Fruit fly (Drosophila melanogaster) whole organism, embryonic: ENCODE data around the gene CG32447.

Experiments
- Abd-B ChIP-seq: fragments of 200-800 bp; sonication (Bioruptor generic); optimal IDR thresholded peaks from 2 replicates; lab custom pipeline; 2018; ENCODE audit warnings: missing biosample characterization, mild to moderate bottlenecking, missing genetic modification characterization, moderate library complexity
- Bteb2 ChIP-seq: fragments of 200-800 bp; sonication (Bioruptor generic); optimal IDR thresholded peaks from 2 replicates; lab custom pipeline; 2016; ENCODE audit warnings: missing biosample characterization, missing genetic modification characterization
- CG10209 ChIP-seq: fragments of 200-800 bp; sonication (Bioruptor generic); optimal IDR thresholded peaks from 3 replicates; lab custom pipeline; 2017; ENCODE audit warnings: missing biosample characterization, mild to moderate bottlenecking, missing genetic modification characterization, missing genetic modification reagents
- CG10959 ChIP-seq: fragments of 200-800 bp; sonication (Bioruptor generic); IDR thresholded peaks from 2 replicates; pipeline ENCODE4 v1.3.6; 2022; ENCODE audit warnings: missing biosample characterization, missing genetic modification characterization
- CG11247 ChIP-seq: fragments of 200-800 bp; sonication (Bioruptor generic); IDR thresholded peaks from 2 replicates; pipeline ENCODE4 v1.3.6; 2022; ENCODE audit warnings: missing biosample characterization, missing genetic modification characterization
- CG11560 ChIP-seq: fragments of 200-800 bp; sonication (Bioruptor generic); IDR thresholded peaks from 3 replicates; pipeline ENCODE4 v1.3.6; 2022; ENCODE audit warnings: missing biosample characterization, missing genetic modification characterization
- CG12104 ChIP-seq: fragments of 200-800 bp; sonication (Bioruptor generic); optimal IDR thresholded peaks from 3 replicates; lab custom pipeline; 2016; ENCODE audit warnings: missing biosample characterization, missing genetic modification characterization
- CG12219 ChIP-seq: fragments of 200-800 bp; sonication (Bioruptor generic); optimal IDR thresholded peaks from 3 replicates; lab custom pipeline; 2018; ENCODE audit warnings: missing biosample characterization, mild to moderate bottlenecking, missing genetic modification characterization
- CG13123 ChIP-seq: fragments of 200-800 bp; sonication (Bioruptor generic); optimal IDR thresholded peaks from 2 replicates; lab custom pipeline; 2016; ENCODE audit warnings: missing biosample characterization, missing genetic modification characterization
- CG15601 ChIP-seq: fragments of 200-800 bp; sonication (Bioruptor generic); optimal IDR thresholded peaks from 3 replicates; lab custom pipeline; 2019; ENCODE audit warnings: missing biosample characterization, mild to moderate bottlenecking, missing genetic modification characterization, moderate library complexity
- CG1647 ChIP-seq: fragments of 200-800 bp; sonication (Bioruptor generic); optimal IDR thresholded peaks from 3 replicates; lab custom pipeline; 2016; ENCODE audit warnings: missing biosample characterization, missing genetic modification characterization
- CG18599 ChIP-seq: fragments of 200-800 bp; sonication (Bioruptor generic); optimal IDR thresholded peaks from 3 replicates; lab custom pipeline; 2017; ENCODE audit warnings: missing biosample characterization, missing genetic modification characterization, mild to moderate bottlenecking, moderate library complexity, missing genetic modification reagents
- CG2116 ChIP-seq: fragments of 200-800 bp; sonication (Bioruptor generic); optimal IDR thresholded peaks from 3 replicates; lab custom pipeline; 2018; ENCODE audit warnings: missing biosample characterization, mild to moderate bottlenecking, missing genetic modification characterization
- CG2712 ChIP-seq: fragments of 200-800 bp; optimal IDR thresholded peaks from 3 replicates; lab custom pipeline; 2019; ENCODE audit warnings: missing biosample characterization, mild to moderate bottlenecking, missing genetic modification characterization, moderate library complexity
- CG3065 ChIP-seq: fragments of 200-800 bp; sonication (Bioruptor generic); optimal IDR thresholded peaks from 2 replicates; lab custom pipeline; 2016; ENCODE audit warnings: missing biosample characterization, missing genetic modification characterization
- CG4820 ChIP-seq: fragments of 200-800 bp; sonication (Bioruptor generic); optimal IDR thresholded peaks from 3 replicates; lab custom pipeline; 2016; ENCODE audit warnings: missing biosample characterization, missing genetic modification characterization
- CG6765 ChIP-seq: fragments of 200-800 bp; sonication (Bioruptor generic); optimal IDR thresholded peaks from 3 replicates; lab custom pipeline; 2017; ENCODE audit warnings: missing biosample characterization, mild to moderate bottlenecking, missing genetic modification characterization
- CG6813 ChIP-seq: fragments of 200-800 bp; sonication (Bioruptor generic); optimal IDR thresholded peaks from 2 replicates; lab custom pipeline; 2017; ENCODE audit warnings: missing biosample characterization, missing genetic modification characterization, mild to moderate bottlenecking, moderate library complexity, missing genetic modification reagents
- CG8359 ChIP-seq: fragments of 200-800 bp; sonication (Bioruptor generic); optimal IDR thresholded peaks from 2 replicates; lab custom pipeline; 2017; ENCODE audit warnings: missing biosample characterization, mild to moderate bottlenecking, missing genetic modification characterization, borderline replicate concordance
- CG8924 ChIP-seq: fragments of 200-800 bp; optimal IDR thresholded peaks from 3 replicates; lab custom pipeline; 2019; ENCODE audit warnings: missing biosample characterization, mild to moderate bottlenecking, missing genetic modification characterization, moderate library complexity
- CG8944 ChIP-seq: fragments of 200-800 bp; sonication (Bioruptor generic); optimal IDR thresholded peaks from 3 replicates; lab custom pipeline; 2016; ENCODE audit warnings: missing biosample characterization, missing genetic modification characterization
- CG9215 ChIP-seq: fragments of 200-800 bp; sonication (Bioruptor generic); IDR thresholded peaks from 2 replicates; pipeline ENCODE4 v1.3.6; 2022; ENCODE audit warnings: missing biosample characterization, missing genetic modification characterization
- CG9609 ChIP-seq: fragments of 200-800 bp; sonication (Bioruptor generic); optimal IDR thresholded peaks from 3 replicates; lab custom pipeline; 2016; ENCODE audit warnings: missing biosample characterization, missing genetic modification characterization
- CG9817 ChIP-seq: fragments of 200-800 bp; sonication (Bioruptor generic); optimal IDR thresholded peaks from 2 replicates; lab custom pipeline; 2018; ENCODE audit warnings: missing biosample characterization, mild to moderate bottlenecking, missing genetic modification characterization, moderate library complexity
- CG9932 ChIP-seq: fragments of 200-800 bp; sonication (Bioruptor generic); IDR thresholded peaks from 2 replicates; pipeline ENCODE4 v1.3.6; 2022; ENCODE audit warnings: missing biosample characterization, missing genetic modification characterization
- CTCF ChIP-seq: fragments of 200-800 bp; sonication (Bioruptor generic); optimal IDR thresholded peaks from 2 replicates; lab custom pipeline; 2017; ENCODE audit warnings: missing biosample characterization, mild to moderate bottlenecking, missing genetic modification characterization, moderate library complexity
- CrebB ChIP-seq: fragments of 200-800 bp; sonication (Bioruptor generic); optimal IDR thresholded peaks from 3 replicates; lab custom pipeline; 2018; ENCODE audit warnings: missing biosample characterization, mild to moderate bottlenecking, missing genetic modification characterization
- Dbx ChIP-seq: fragments of 200-800 bp; sonication (Bioruptor generic); IDR thresholded peaks from 3 replicates; pipeline ENCODE4 v1.3.6; 2022; ENCODE audit warnings: missing biosample characterization, missing genetic modification characterization
- Eip74EF ChIP-seq, 2 experiments: fragments of 200-800 bp in 1 of 2; fragments of >200 bp in 1 of 2; sonication (Bioruptor generic) in 1 of 2; optimal IDR thresholded peaks; 2 replicates each; lab custom pipeline; 2017 to 2019; ENCODE audit warnings: missing biosample characterization in 2 of 2, missing genetic modification characterization in 2 of 2, mild to moderate bottlenecking in 1 of 2, moderate library complexity in 1 of 2
- HHEX ChIP-seq: fragments of 200-800 bp; sonication (Bioruptor generic); optimal IDR thresholded peaks from 3 replicates; lab custom pipeline; 2017; ENCODE audit warnings: missing biosample characterization, mild to moderate bottlenecking, missing genetic modification characterization, missing genetic modification reagents
- Hey ChIP-seq: fragments of 200-800 bp; sonication (Bioruptor generic); optimal IDR thresholded peaks from 3 replicates; lab custom pipeline; 2018; ENCODE audit warnings: missing biosample characterization, mild to moderate bottlenecking, missing genetic modification characterization
- MTF-1 ChIP-seq: fragments of 200-800 bp; sonication (Bioruptor generic); optimal IDR thresholded peaks from 2 replicates; lab custom pipeline; 2018; ENCODE audit warnings: missing biosample characterization, mild to moderate bottlenecking, missing genetic modification characterization, borderline replicate concordance
- Myb ChIP-seq: fragments of 200-800 bp; sonication (Bioruptor generic); optimal IDR thresholded peaks from 2 replicates; lab custom pipeline; 2016; ENCODE audit warnings: missing biosample characterization, missing genetic modification characterization
- Oli ChIP-seq: fragments of 200-800 bp; sonication (Bioruptor generic); optimal IDR thresholded peaks from 2 replicates; lab custom pipeline; 2018; ENCODE audit warnings: missing biosample characterization, mild to moderate bottlenecking, missing genetic modification characterization, moderate library complexity
- Usf ChIP-seq: fragments of 200-800 bp; sonication (Bioruptor generic); optimal IDR thresholded peaks from 2 replicates; lab custom pipeline; 2017; ENCODE audit warnings: missing genotype, missing biosample characterization, missing genetic modification characterization
- abd-A ChIP-seq: fragments of 200-800 bp; sonication (Bioruptor generic); optimal IDR thresholded peaks from 3 replicates; lab custom pipeline; 2019; ENCODE audit warnings: missing biosample characterization, mild to moderate bottlenecking, missing genetic modification characterization, moderate library complexity
- cato ChIP-seq: fragments of 200-800 bp; sonication (Bioruptor generic); optimal IDR thresholded peaks from 2 replicates; lab custom pipeline; 2016; ENCODE audit warnings: missing biosample characterization, missing genetic modification characterization, borderline replicate concordance
- dan ChIP-seq: fragments of 200-800 bp; sonication (Bioruptor generic); IDR thresholded peaks from 2 replicates; pipeline ENCODE4 v1.3.6; 2022; ENCODE audit warnings: missing biosample characterization, missing genetic modification characterization
- dmrt11E ChIP-seq: fragments of 200-800 bp; sonication (Bioruptor generic); optimal IDR thresholded peaks from 3 replicates; lab custom pipeline; 2018; ENCODE audit warnings: missing biosample characterization, mild to moderate bottlenecking, missing genetic modification characterization, moderate library complexity
- dmrt99B ChIP-seq: fragments of 200-800 bp; sonication (Bioruptor generic); optimal IDR thresholded peaks from 2 replicates; lab custom pipeline; 2018; ENCODE audit warnings: missing biosample characterization, mild to moderate bottlenecking, missing genetic modification characterization, moderate library complexity
- gt ChIP-seq: fragments of 200-800 bp; sonication (Bioruptor generic); IDR thresholded peaks from 2 replicates; pipeline ENCODE4 v1.3.6; 2022; ENCODE audit warnings: missing biosample characterization, missing genetic modification characterization
- h ChIP-seq: fragments of >200 bp; optimal IDR thresholded peaks from 2 replicates; lab custom pipeline; 2017
- lov ChIP-seq, 2 experiments: fragments of 200-800 bp in 1 of 2; fragments of >200 bp in 1 of 2; sonication (Bioruptor generic) in 1 of 2; IDR thresholded peaks in 1 of 2; optimal IDR thresholded peaks in 1 of 2; 2 replicates in 1 of 2; 3 replicates in 1 of 2; pipeline versions ENCODE4 v1.3.6 to Lab custom; 2017 to 2022; ENCODE audit warnings: missing biosample characterization in 1 of 2, missing genetic modification characterization in 1 of 2
- nom ChIP-seq: fragments of 200-800 bp; sonication (Bioruptor generic); optimal IDR thresholded peaks from 2 replicates; lab custom pipeline; 2017; ENCODE audit warnings: missing biosample characterization, missing genetic modification characterization, mild to moderate bottlenecking, moderate library complexity, missing genetic modification reagents
- peb ChIP-seq: fragments of 200-800 bp; sonication (Bioruptor generic); IDR thresholded peaks from 2 replicates; pipeline ENCODE4 v1.3.6; 2022; ENCODE audit warnings: missing biosample characterization, missing genetic modification characterization
- pros ChIP-seq: fragments of 200-800 bp; sonication (Bioruptor generic); optimal IDR thresholded peaks from 3 replicates; lab custom pipeline; 2019; ENCODE audit warnings: missing biosample characterization, mild to moderate bottlenecking, missing genetic modification characterization, moderate library complexity
- sens-2 ChIP-seq: fragments of 200-800 bp; sonication (Bioruptor generic); IDR thresholded peaks from 2 replicates; pipeline ENCODE4 v1.3.6; 2022; ENCODE audit warnings: missing biosample characterization, missing genetic modification characterization
- sna ChIP-seq: fragments of 200-800 bp; sonication (Bioruptor generic); IDR thresholded peaks from 2 replicates; pipeline ENCODE4 v1.3.6; 2022; ENCODE audit warnings: missing biosample characterization, missing genetic modification characterization; ENCODE audit not compliant: partially characterized antibody
- zen ChIP-seq: fragments of 200-800 bp; sonication (Bioruptor generic); optimal IDR thresholded peaks from 3 replicates; lab custom pipeline; 2018; ENCODE audit warnings: missing biosample characterization, mild to moderate bottlenecking, missing genetic modification characterization, moderate library complexity

CG32447 gene

DNA sequence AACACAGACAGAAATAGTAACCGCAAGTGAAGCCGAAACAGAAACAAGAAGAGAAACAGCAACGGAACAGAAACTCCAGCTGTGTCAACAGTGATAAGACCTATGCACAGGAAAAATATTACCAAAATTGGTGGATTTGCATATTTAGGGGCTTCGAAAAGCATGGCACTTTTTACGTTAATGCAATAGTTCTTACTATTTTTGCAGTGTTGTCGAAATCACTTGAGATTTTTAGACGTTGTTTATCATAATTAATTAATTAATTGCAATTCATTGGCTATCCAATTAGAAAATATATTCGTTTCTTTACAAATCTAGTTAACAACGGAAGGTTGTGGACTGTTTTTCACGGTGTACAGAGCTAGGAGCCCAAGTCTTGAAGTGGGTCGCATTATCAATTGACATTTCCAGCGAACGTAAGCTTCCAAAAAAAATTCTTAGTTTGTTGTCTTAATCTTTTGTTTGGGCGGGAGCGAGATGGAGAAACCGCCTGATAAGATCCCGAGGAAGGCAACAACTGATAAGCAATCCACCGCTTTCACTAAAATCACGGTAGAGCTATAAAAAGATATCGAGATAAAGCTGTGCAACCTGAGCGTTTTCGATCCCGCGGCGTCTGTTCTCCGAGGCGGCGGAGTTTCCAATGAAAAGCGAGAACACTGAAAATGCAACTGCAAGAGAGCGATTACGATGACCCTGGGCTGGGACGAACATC lies 21.0 kb upstream of the CG32447 start:
- TF ChIP-seq CG6813 (GFP tag; lab: Kevin White, UChicago) (no peak), Abd-B (GFP tag; lab: Kevin White, UChicago) (no peak), CG2116 (GFP tag; lab: Kevin White, UChicago) (no peak), sna (GFP tag; lab: Robert Waterston, UW) (no peak), CG8924 (tag; lab: Kevin White, UChicago) (peak; percentile 9), CG12219 (GFP tag; lab: Kevin White, UChicago) (no peak), peb (GFP tag; lab: Robert Waterston, UW) (no peak), CG9609 (GFP tag; lab: Kevin White, UChicago) (no peak), sens-2 (GFP tag; lab: Robert Waterston, UW) (no peak; the same call in 1 of the 2 replicates), CG18599 (GFP tag; lab: Kevin White, UChicago) (no peak), CG12104 (GFP tag; lab: Kevin White, UChicago) (no peak), Bteb2 (no peak), zen (tag; lab: Kevin White, UChicago) (peak; percentile 16), pros (GFP tag; lab: Kevin White, UChicago) (no peak), CG4820 (GFP tag; lab: Kevin White, UChicago) (peak; percentile 9), MTF-1 (GFP tag; lab: Kevin White, UChicago) (no peak), CG9817 (tag; lab: Kevin White, UChicago) (no peak), CTCF (GFP tag; lab: Kevin White, UChicago) (no peak), CG6765 (GFP tag; lab: Kevin White, UChicago) (no peak), dmrt11E (tag; lab: Kevin White, UChicago) (peak; percentile 71), lov (optimal IDR thresholded peaks at IDR 0.05; lab: Kevin White, UChicago) (no peak), lov (GFP tag; IDR thresholded peaks at IDR 0.05; lab: Robert Waterston, UW) (no peak), CG9932 (GFP tag; lab: Robert Waterston, UW) (no peak), CG11247 (GFP tag; lab: Robert Waterston, UW) (peak; percentile 54; the same call in 1 of the 2 replicates), CrebB (no peak), Oli (tag; lab: Kevin White, UChicago) (peak; percentile 11), CG11560 (tag; lab: Robert Waterston, UW) (no peak), Usf (no peak), cato (GFP tag; lab: Kevin White, UChicago) (no peak), CG9215 (GFP tag; lab: Robert Waterston, UW) (no peak), CG15601 (tag; lab: Kevin White, UChicago) (peak; percentile 4), HHEX (no peak), Myb (no peak), CG8944 (GFP tag; lab: Kevin White, UChicago) (no peak), dan (no peak), CG13123 (GFP tag; lab: Kevin White, UChicago) (no peak), Dbx (no peak), CG10959 (GFP tag; lab: Robert Waterston, UW) (peak; percentile 38; the same call in 1 of the 2 replicates), CG8359 (peak; percentile 1), CG2712 (tag; lab: Kevin White, UChicago) (peak; percentile 63), nom (GFP tag; lab: Kevin White, UChicago) (no peak), CG10209 (GFP tag; lab: Kevin White, UChicago) (no peak), Eip74EF (GFP tag; optimal IDR thresholded peaks at IDR 0.05; lab: Kevin White, UChicago) (no peak), CG3065 (GFP tag; lab: Kevin White, UChicago) (no peak), Hey (no peak), CG1647 (GFP tag; lab: Kevin White, UChicago) (no peak), dmrt99B (tag; lab: Kevin White, UChicago) (no peak), h (lab: Kevin White, UChicago) (no peak), abd-A (tag; lab: Kevin White, UChicago) (no peak), gt (GFP tag; lab: Robert Waterston, UW) (no peak)
